Fruit fly (Drosophila melanogaster) S2 (cell line): ENCODE data around the gene CG5515.

Experiments
- CG8478 ChIP-seq: fragments of >200 bp; optimal IDR thresholded peaks from 2 replicates; lab custom pipeline; 2018
- CTCF ChIP-seq, 2 experiments: fragments of >200 bp; optimal IDR thresholded peaks; 2 replicates each; lab custom pipeline; 2018

DNA sequence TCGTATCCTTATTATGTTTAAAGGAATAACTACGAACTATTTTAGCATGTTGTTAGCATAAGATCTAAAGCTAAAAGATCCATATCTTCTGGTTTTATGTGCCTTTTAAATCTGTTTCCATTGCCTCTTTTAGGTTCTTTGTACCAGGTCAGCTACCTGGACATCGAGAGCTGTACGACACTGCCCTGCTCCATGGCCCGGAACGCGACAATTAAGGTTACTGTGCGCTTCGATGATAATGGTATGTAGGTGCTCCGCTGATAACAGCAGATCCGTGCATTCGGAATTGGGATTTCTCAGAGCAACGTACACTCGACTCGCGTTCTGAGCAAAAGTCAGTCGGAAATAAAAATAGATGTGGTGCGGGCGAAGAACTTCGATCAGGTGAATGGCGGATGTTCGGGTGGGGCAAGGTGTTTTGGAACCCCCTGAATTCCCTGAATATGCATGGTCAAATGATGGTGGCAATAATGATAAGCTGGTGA lies 49.0 kb downstream of the CG5515 start:
- TF ChIP-seq CG8478, result no peak
- no peak for TF ChIP-seq CTCF (optimal IDR thresholded peaks at IDR 0.05; lab: Kevin White, UChicago)
